Worm (Caenorhabditis elegans) whole organism, L1 larva: ENCODE measurements around the gene mttu-1.
A peak's percentile ranks its signal among the peaks of the same experiment; 100 is the strongest.

Experiments
- dpl-1 ChIP-seq, 3 experiments: fragments of 150-350 bp in 2 of 3; sonication (generic microtip) in 1 of 3; optimal IDR thresholded peaks; 2 replicates each; lab custom pipeline; 2014 to 2017; ENCODE audit warnings: missing biosample characterization in 3 of 3, missing genetic modification characterization in 3 of 3, missing genetic modification reagents in 3 of 3
- dsc-1 ChIP-seq: sonication (generic microtip); optimal IDR thresholded peaks from 2 replicates; lab custom pipeline; 2016; ENCODE audit warnings: mild to moderate bottlenecking, missing genetic modification characterization, missing compliant biosample characterization
- lin-39 ChIP-seq: fragments of 150-350 bp; optimal IDR thresholded peaks from 2 replicates; lab custom pipeline; 2014; ENCODE audit warnings: missing biosample characterization, missing genetic modification reagents, missing genetic modification characterization
- mab-9 ChIP-seq: fragments of 200-800 bp; sonication (Bioruptor generic); IDR thresholded peaks from 2 replicates; pipeline ENCODE4 v1.3.6; 2022; ENCODE audit warnings: missing genetic modification reagents, missing genetic modification characterization, missing compliant biosample characterization
- nhr-12 ChIP-seq: sonication (generic microtip); optimal IDR thresholded peaks from 2 replicates; lab custom pipeline; 2017; ENCODE audit warnings: missing biosample characterization, missing genetic modification characterization
- pqm-1 ChIP-seq: sonication (generic microtip); optimal IDR thresholded peaks from 3 replicates; lab custom pipeline; 2017; ENCODE audit warnings: missing biosample characterization, missing genetic modification characterization
- unc-86 ChIP-seq: sonication (generic microtip); optimal IDR thresholded peaks from 2 replicates; lab custom pipeline; 2016; ENCODE audit warnings: missing genetic modification characterization, missing compliant biosample characterization

DNA sequence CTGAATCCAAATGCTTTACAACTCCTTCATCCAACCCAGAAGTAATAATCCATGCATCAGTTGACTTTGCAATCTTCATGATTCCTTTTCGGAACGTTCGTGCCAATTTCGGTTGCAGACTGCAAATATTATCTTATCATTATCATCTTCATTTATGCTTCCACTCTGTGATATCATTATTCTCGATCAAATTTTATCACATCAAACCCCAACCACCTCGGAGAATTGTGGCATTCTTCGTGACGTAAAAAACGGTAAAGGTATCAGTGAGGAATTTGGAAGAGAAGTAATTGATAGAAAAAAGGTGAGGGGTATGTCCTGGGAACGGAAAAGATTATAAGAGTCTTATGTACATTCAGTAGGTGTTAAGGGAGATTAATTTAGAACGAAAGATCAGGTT is 39.2 kb downstream of the mttu-1 start:
- TF ChIP-seq pqm-1 (peak; percentile 73), dpl-1 (GFP tag; optimal IDR thresholded peaks at IDR 0.05; lab: Kevin White, UChicago) (no peak), dsc-1 (tag; lab: Kevin White, UChicago) (no peak), mab-9 (no peak), nhr-12 (tag; lab: Kevin White, UChicago) (no peak), unc-86 (tag; lab: Kevin White, UChicago) (no peak), lin-39 (tag; lab: Kevin White, UChicago) (no peak)
